Worm (Caenorhabditis elegans): ENCODE measurements around the gene tbx-31.
A peak's percentile ranks its signal among the peaks of the same experiment; 100 is the strongest.
"Not testable (repeated sequence)": the region's sequence is repeated elsewhere in the genome, so short reads cannot be mapped to it uniquely, and the experiment has no call there.

tbx-31 gene

DNA sequence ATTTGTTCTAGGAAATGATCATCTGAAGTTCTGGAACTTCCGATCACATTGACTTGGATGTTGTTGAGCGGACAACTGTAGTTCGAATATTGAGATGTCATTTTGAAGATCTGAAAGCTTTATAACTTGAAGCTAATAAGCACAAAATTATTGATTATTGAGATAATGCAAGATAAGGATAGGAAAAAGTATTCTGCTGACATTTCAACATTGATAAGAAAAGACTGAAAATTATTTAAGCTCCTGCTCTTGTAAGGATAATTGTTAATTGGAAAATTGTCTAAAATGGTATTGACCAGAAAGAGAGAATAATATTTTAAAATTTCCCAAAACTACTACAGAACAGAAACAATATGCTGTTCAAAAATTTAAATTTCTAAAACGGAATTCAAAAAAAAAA, at the start of gene tbx-31:
Gene tbx-31 (minus strand): TSS at position 101 of the 400 bp plus-strand sequence.
- TF ChIP-seq ztf-23 (GFP tag; IDR thresholded peaks at IDR 0.05) (no peak), flt-1 (GFP tag; IDR thresholded peaks at IDR 0.05) (no peak), klf-2 (GFP tag; conservative IDR thresholded peaks at IDR 0.05) (no peak)

DNA sequence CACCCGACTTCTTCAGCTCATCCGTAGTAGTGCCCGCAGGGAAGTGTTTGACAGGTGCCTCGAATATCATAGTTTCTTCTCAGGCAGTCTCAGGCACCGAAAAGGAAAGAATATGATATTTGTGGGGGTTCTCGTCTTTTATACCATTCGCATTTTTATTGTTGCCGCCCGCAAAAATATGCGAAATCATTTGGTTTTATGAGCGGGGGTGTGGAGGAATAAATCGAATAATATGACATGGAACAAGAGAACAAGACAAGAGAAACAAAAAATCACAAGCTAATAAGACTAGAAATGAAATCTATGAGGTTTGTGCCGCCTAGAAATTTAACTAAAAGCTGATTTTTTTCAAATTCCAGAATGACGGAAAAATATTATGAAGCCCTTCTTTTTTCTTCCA, 46.4 kb upstream of the tbx-31 start, which contains the start of gene F07G6.8:
Gene F07G6.8 (minus strand): TSS at position 101 of the 400 bp plus-strand sequence.
- TF ChIP-seq cog-1 (tag; optimal IDR thresholded peaks at IDR 0.05) (no peak), T22C8.4 (GFP tag; IDR thresholded peaks at IDR 0.05) (no peak), ztf-29 (GFP tag; IDR thresholded peaks at IDR 0.05) (no peak), med-1 (GFP tag; optimal IDR thresholded peaks at IDR 0.05; ENCODE audit: insufficient read depth) (no peak), flt-1 (GFP tag; IDR thresholded peaks at IDR 0.05) (no peak), klf-2 (GFP tag; conservative IDR thresholded peaks at IDR 0.05) (no peak), ref-1 (GFP tag; conservative IDR thresholded peaks at IDR 0.05) (no peak), ztf-23 (GFP tag; IDR thresholded peaks at IDR 0.05) (no peak), tab-1 (GFP tag; IDR thresholded peaks at IDR 0.05) (no peak)

ce11 chrX:1718479-1718878, 44.5 kb upstream of the tbx-31 start, which contains the start of gene fbxa-53:
TSS of gene fbxa-53 (minus strand) at chrX:1718579.
- TF ChIP-seq ztf-29 (GFP tag; IDR thresholded peaks at IDR 0.05) (no peak), cog-1 (tag; optimal IDR thresholded peaks at IDR 0.05) (no peak), med-1 (GFP tag; optimal IDR thresholded peaks at IDR 0.05; ENCODE audit: insufficient read depth) (no peak), ztf-23 (GFP tag; IDR thresholded peaks at IDR 0.05) (no peak), T22C8.4 (GFP tag; IDR thresholded peaks at IDR 0.05) (no peak), ref-1 (GFP tag; conservative IDR thresholded peaks at IDR 0.05) (no peak), tab-1 (GFP tag; IDR thresholded peaks at IDR 0.05) (no peak), klf-2 (GFP tag; conservative IDR thresholded peaks at IDR 0.05) (no peak), flt-1 (GFP tag; IDR thresholded peaks at IDR 0.05) (no peak)

- TF ChIP-seq flt-1 (GFP tag; IDR thresholded peaks at IDR 0.05) = no peak
- TF ChIP-seq klf-2 (GFP tag; conservative IDR thresholded peaks at IDR 0.05) = no peak
- no peak for TF ChIP-seq ztf-23 (GFP tag; IDR thresholded peaks at IDR 0.05)
- TF ChIP-seq ref-1 (GFP tag; conservative IDR thresholded peaks at IDR 0.05) = no peak
- no peak for TF ChIP-seq ztf-29 (GFP tag; IDR thresholded peaks at IDR 0.05)
- TF ChIP-seq tab-1 (GFP tag; IDR thresholded peaks at IDR 0.05) = no peak
- TF ChIP-seq med-1 (GFP tag; optimal IDR thresholded peaks at IDR 0.05; ENCODE audit: insufficient read depth) = no peak
- TF ChIP-seq T22C8.4 (GFP tag; IDR thresholded peaks at IDR 0.05) = no peak
- no peak for TF ChIP-seq cog-1 (tag; optimal IDR thresholded peaks at IDR 0.05)
These were observed 38.6 kb upstream of the tbx-31 start, which contains the start of gene fbxa-52 for ce11 chrX:1712538-1712937. TSS of gene fbxa-52 (minus strand) at chrX:1712638.

- TF ChIP-seq klf-2 (GFP tag; conservative IDR thresholded peaks at IDR 0.05) (no peak), T22C8.4 (GFP tag; IDR thresholded peaks at IDR 0.05) (no peak), ref-1 (GFP tag; conservative IDR thresholded peaks at IDR 0.05) (no peak), cog-1 (tag; optimal IDR thresholded peaks at IDR 0.05) (no peak), ztf-23 (GFP tag; IDR thresholded peaks at IDR 0.05) (no peak), med-1 (GFP tag; optimal IDR thresholded peaks at IDR 0.05; ENCODE audit: insufficient read depth) (no peak), ztf-29 (GFP tag; IDR thresholded peaks at IDR 0.05) (no peak), tab-1 (GFP tag; IDR thresholded peaks at IDR 0.05) (no peak), flt-1 (GFP tag; IDR thresholded peaks at IDR 0.05) (no peak)
These were observed 32.6 kb upstream of the tbx-31 start, which contains the start of gene F07G6.5 for ce11 chrX:1706538-1706937. TSS of gene F07G6.5 (minus strand) at chrX:1706638.

DNA sequence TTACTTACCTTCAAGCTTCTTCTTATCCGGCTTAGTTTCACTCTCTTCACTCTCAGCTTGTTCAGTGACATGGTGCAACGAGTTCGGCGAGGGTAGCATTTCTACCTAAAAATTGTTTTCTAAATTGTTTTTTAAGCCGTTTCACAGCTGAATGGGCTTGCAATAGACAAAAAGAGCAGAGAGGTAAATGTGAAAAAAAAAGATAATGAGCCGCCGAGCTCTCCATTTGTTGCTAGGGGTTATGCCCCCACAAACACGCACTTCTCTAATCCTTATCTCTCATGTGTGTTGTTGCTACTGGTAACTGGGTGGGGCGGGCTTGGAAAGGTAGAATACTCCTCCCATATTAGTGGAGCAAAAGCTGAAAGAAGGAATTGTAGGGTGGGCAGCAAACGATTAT, 29.9 kb upstream of the tbx-31 start, which contains the start of gene C36C9.5:
Gene C36C9.5 (minus strand): TSS at position 101 of the 400 bp plus-strand sequence.
- TF ChIP-seq T22C8.4 (GFP tag; IDR thresholded peaks at IDR 0.05) = no peak
- TF ChIP-seq ztf-29 (GFP tag; IDR thresholded peaks at IDR 0.05) = no peak
- TF ChIP-seq cog-1 (tag; optimal IDR thresholded peaks at IDR 0.05) = no peak
- TF ChIP-seq ref-1 (GFP tag; conservative IDR thresholded peaks at IDR 0.05) = no peak
- no peak for TF ChIP-seq ztf-23 (GFP tag; IDR thresholded peaks at IDR 0.05)
- TF ChIP-seq klf-2 (GFP tag; conservative IDR thresholded peaks at IDR 0.05) = no peak
- TF ChIP-seq tab-1 (GFP tag; IDR thresholded peaks at IDR 0.05) = no peak
- TF ChIP-seq med-1 (GFP tag; optimal IDR thresholded peaks at IDR 0.05; ENCODE audit: insufficient read depth) = no peak
- TF ChIP-seq flt-1 (GFP tag; IDR thresholded peaks at IDR 0.05) = no peak

DNA sequence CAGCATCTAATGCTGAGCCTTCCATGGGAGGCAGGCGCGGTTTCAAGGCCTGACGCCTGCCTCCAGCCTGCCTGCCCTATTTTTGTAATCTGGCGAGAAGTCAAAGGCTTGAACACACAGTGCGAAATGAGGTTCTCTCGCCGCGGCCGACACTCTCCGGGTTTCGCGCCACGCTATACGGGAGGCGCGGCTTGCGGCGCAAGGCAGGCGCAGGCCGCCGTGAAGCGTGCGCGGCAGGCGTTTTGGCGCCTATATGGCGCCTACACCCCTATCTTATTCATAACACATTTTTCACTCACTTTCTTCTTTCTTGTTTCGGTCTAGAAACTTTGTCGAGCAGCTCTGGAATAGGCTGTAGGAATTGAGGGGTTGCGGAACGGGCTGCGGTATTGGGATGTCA, 29.1 kb upstream of the tbx-31 start:
- TF ChIP-seq ref-1 (GFP tag; conservative IDR thresholded peaks at IDR 0.05) = no peak
- no peak for TF ChIP-seq med-1 (GFP tag; optimal IDR thresholded peaks at IDR 0.05; ENCODE audit: insufficient read depth)
- TF ChIP-seq flt-1 (GFP tag; IDR thresholded peaks at IDR 0.05) = no peak
- TF ChIP-seq tab-1 (GFP tag; IDR thresholded peaks at IDR 0.05) = 0 out of 2 replicates have a peak, but pooled peaks have one; percentile 26

- TF ChIP-seq klf-2 (GFP tag; conservative IDR thresholded peaks at IDR 0.05) (no peak), ref-1 (GFP tag; conservative IDR thresholded peaks at IDR 0.05) (no peak)
These were observed 24.5 kb upstream of the tbx-31 start for ce11 chrX:1698476-1698875.

ce11 chrX:1696879-1697278, 22.9 kb upstream of the tbx-31 start, which contains the start of gene C36C9.4:
TSS of gene C36C9.4 (minus strand) at chrX:1696979.
- not testable (repeated sequence) for TF ChIP-seq klf-2 (GFP tag; conservative IDR thresholded peaks at IDR 0.05); tab-1 (GFP tag; IDR thresholded peaks at IDR 0.05); ref-1 (GFP tag; conservative IDR thresholded peaks at IDR 0.05)

ce11 chrX:1690894-1691293, 16.9 kb upstream of the tbx-31 start, which contains the start of gene C36C9.6:
TSS of gene C36C9.6 (minus strand) at chrX:1690994.
- not testable (repeated sequence) for TF ChIP-seq T22C8.4, ztf-29, ztf-23 (GFP tag; IDR thresholded peaks at IDR 0.05)

- not testable (repeated sequence) for TF ChIP-seq ztf-23 (GFP tag; IDR thresholded peaks at IDR 0.05); klf-2 (GFP tag; conservative IDR thresholded peaks at IDR 0.05); med-1 (GFP tag; optimal IDR thresholded peaks at IDR 0.05; ENCODE audit: insufficient read depth)
These were observed 16.0 kb upstream of the tbx-31 start, which contains the start of gene C36C9.12 for ce11 chrX:1689996-1690395. TSS of gene C36C9.12 (minus strand) at chrX:1690096.
